Worm (Caenorhabditis elegans) whole organism, late embryonic: Measurements from ENCODE around the gene F13D11.3.

ENCODE experiments used
- ama-1 ChIP-seq: fragments of 150-350 bp; optimal IDR thresholded peaks from 2 replicates; lab custom pipeline; 2014
- ceh-18 ChIP-seq: sonication (generic microtip); optimal IDR thresholded peaks from 2 replicates; lab custom pipeline; 2016; ENCODE audit warnings: missing genetic modification characterization, missing compliant biosample characterization
- ceh-19 ChIP-seq: fragments of 200-800 bp; sonication (Bioruptor generic); optimal IDR thresholded peaks from 2 replicates; lab custom pipeline; 2018; ENCODE audit warnings: mild to moderate bottlenecking, missing genetic modification characterization, missing compliant biosample characterization
- elt-2 ChIP-seq: sonication (generic microtip); optimal IDR thresholded peaks from 2 replicates; lab custom pipeline; 2016; ENCODE audit warnings: missing genetic modification reagents, missing genetic modification characterization, missing compliant biosample characterization
- gmeb-2 ChIP-seq: sonication (generic microtip); optimal IDR thresholded peaks from 2 replicates; lab custom pipeline; 2016; ENCODE audit warnings: missing genetic modification characterization, inconsistent platforms, missing compliant biosample characterization
- hlh-8 ChIP-seq: sonication (generic microtip); optimal IDR thresholded peaks from 2 replicates; lab custom pipeline; 2016; ENCODE audit warnings: missing genotype, missing genetic modification characterization, missing compliant biosample characterization
- lin-11 ChIP-seq: fragments of 200-800 bp; sonication (Bioruptor generic); optimal IDR thresholded peaks from 2 replicates; lab custom pipeline; 2018; ENCODE audit warnings: mild to moderate bottlenecking, missing genetic modification characterization, missing compliant biosample characterization
- madf-2 ChIP-seq: sonication (generic microtip); optimal IDR thresholded peaks from 2 replicates; lab custom pipeline; 2017; ENCODE audit warnings: missing genetic modification characterization, missing compliant biosample characterization
- nhr-11 ChIP-seq: fragments of 150-350 bp; optimal IDR thresholded peaks from 2 replicates; lab custom pipeline; 2014; ENCODE audit warnings: missing biosample characterization, missing genetic modification characterization
- pqm-1 ChIP-seq: sonication (generic microtip); optimal IDR thresholded peaks from 2 replicates; lab custom pipeline; 2016; ENCODE audit warnings: missing genetic modification characterization, missing compliant biosample characterization
- rnt-1 ChIP-seq: sonication (generic microtip); optimal IDR thresholded peaks from 2 replicates; lab custom pipeline; 2016; ENCODE audit warnings: missing genetic modification characterization, missing compliant biosample characterization
- ttx-3 ChIP-seq: sonication (generic microtip); optimal IDR thresholded peaks from 2 replicates; lab custom pipeline; 2016; ENCODE audit warnings: missing genetic modification reagents, missing genetic modification characterization, missing compliant biosample characterization
- unc-55 ChIP-seq: sonication (generic microtip); optimal IDR thresholded peaks from 2 replicates; lab custom pipeline; 2017; ENCODE audit warnings: missing biosample characterization, missing genetic modification reagents, missing genetic modification characterization

- TF ChIP-seq madf-2 (tag; lab: Kevin White, UChicago) (no peak), ceh-19 (GFP tag; lab: Kevin White, UChicago) (no peak), elt-2 (tag; lab: Kevin White, UChicago) (no peak), ttx-3 (no peak), gmeb-2 (tag; lab: Kevin White, UChicago) (no peak), ama-1 (no peak), pqm-1 (tag; lab: Kevin White, UChicago) (no peak), ceh-18 (no peak), unc-55 (GFP tag; lab: Kevin White, UChicago) (no peak), rnt-1 (tag; lab: Kevin White, UChicago) (no peak), hlh-8 (no peak), lin-11 (tag; lab: Kevin White, UChicago) (no peak), nhr-11 (tag; lab: Kevin White, UChicago) (no peak)
These were observed 11.4 kb upstream of the F13D11.3 start for ce11 chrX:5817078-5817477.
